Worm (Caenorhabditis elegans): ENCODE measurements around the gene frk-1.

Gene frk-1

ce11 chrIV:10042881-10043280 is at the start of gene frk-1:
frk-1 (plus strand) TSS chrIV:10043181.
- no peak for TF ChIP-seq nhr-25 (tag; optimal IDR thresholded peaks at IDR 0.05)
- no peak for TF ChIP-seq alr-1 (tag; optimal IDR thresholded peaks at IDR 0.05)
- TF ChIP-seq C34F6.9 (tag; optimal IDR thresholded peaks at IDR 0.05): no peak
- TF ChIP-seq elt-3 (tag; optimal IDR thresholded peaks at IDR 0.05): no peak
- TF ChIP-seq mdl-1 (tag; optimal IDR thresholded peaks at IDR 0.05): no peak
- TF ChIP-seq dmd-4 (tag; optimal IDR thresholded peaks at IDR 0.05): no peak
- TF ChIP-seq Y55F3AM.14 (GFP tag; optimal IDR thresholded peaks at IDR 0.05): no peak
- TF ChIP-seq unc-39 (tag; optimal IDR thresholded peaks at IDR 0.05): no peak
- TF ChIP-seq sma-9 (GFP tag; optimal IDR thresholded peaks at IDR 0.05): no peak
- no peak for TF ChIP-seq sma-9 (tag; optimal IDR thresholded peaks at IDR 0.05)
- no peak for TF ChIP-seq blmp-1 (tag; optimal IDR thresholded peaks at IDR 0.05; ENCODE audit: insufficient read depth)
- no peak for TF ChIP-seq nhr-10 (tag; optimal IDR thresholded peaks at IDR 0.05)
- TF ChIP-seq ztf-11 (tag; optimal IDR thresholded peaks at IDR 0.05): no peak
- TF ChIP-seq ceh-16 (tag; optimal IDR thresholded peaks at IDR 0.05): no peak
- TF ChIP-seq lin-39 (tag; optimal IDR thresholded peaks at IDR 0.05): no peak
- no peak for TF ChIP-seq nhr-6 (tag; optimal IDR thresholded peaks at IDR 0.05)
- no peak for TF ChIP-seq F13H6.1 (tag; optimal IDR thresholded peaks at IDR 0.05)
- TF ChIP-seq ztf-1 (GFP tag; conservative IDR thresholded peaks at IDR 0.05): no peak
- no peak for TF ChIP-seq nhr-12 (tag; optimal IDR thresholded peaks at IDR 0.05)

- TF ChIP-seq skn-1 (tag; optimal IDR thresholded peaks at IDR 0.05) (peak; percentile 70), nhr-12 (tag; optimal IDR thresholded peaks at IDR 0.05) (no peak), crh-2 (tag; optimal IDR thresholded peaks at IDR 0.05) (peak; percentile 20)
Observed at ce11 chrIV:9993403-9994132, 49.4 kb upstream of the frk-1 start.

DNA sequence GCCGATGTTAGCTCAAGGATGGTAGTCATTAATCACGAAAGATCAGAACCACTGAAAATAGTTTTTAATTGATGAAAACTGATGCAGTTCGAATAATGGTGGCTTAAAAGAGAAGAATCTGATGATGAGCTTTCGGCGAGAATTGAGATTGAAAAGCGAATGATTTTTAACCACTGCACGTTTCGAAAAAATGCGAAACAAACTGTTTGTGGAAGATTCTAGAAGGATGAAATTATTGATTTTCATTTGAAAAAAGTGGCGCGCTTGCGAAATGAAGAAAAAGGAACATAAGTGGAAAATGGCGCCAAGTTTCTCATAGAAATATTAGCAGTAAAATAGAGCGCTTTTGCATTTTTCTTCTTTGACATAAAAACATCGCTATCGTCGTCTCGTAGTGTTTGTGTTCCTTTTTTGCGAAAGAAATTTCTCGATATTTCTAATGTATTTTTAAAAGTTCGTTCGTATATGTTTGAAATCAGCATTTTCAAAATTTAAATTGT is 48.0 kb upstream of the frk-1 start, which contains the start of gene uba-1:
TSS of gene uba-1 (minus strand) at position 51 of the 500 bp plus-strand sequence.
- TF ChIP-seq alr-1 (tag; optimal IDR thresholded peaks at IDR 0.05) (no peak), lsy-2 (tag; optimal IDR thresholded peaks at IDR 0.05) (peak in 1 of 2 experiments; percentile 50), nhr-25 (tag; optimal IDR thresholded peaks at IDR 0.05) (peak; percentile 67), ztf-4 (tag; optimal IDR thresholded peaks at IDR 0.05) (no peak), F13H6.1 (tag; optimal IDR thresholded peaks at IDR 0.05) (peak; percentile 13), nhr-21 (tag; optimal IDR thresholded peaks at IDR 0.05) (peak; percentile 28), crh-2 (tag; optimal IDR thresholded peaks at IDR 0.05) (peak; percentile 86), nhr-77 (tag; optimal IDR thresholded peaks at IDR 0.05) (no peak), unc-55 (GFP tag; optimal IDR thresholded peaks at IDR 0.05) (peak; percentile 55), mab-5 (tag; optimal IDR thresholded peaks at IDR 0.05) (peak; percentile 12), nhr-23 (tag; optimal IDR thresholded peaks at IDR 0.05) (no peak), ama-1 (optimal IDR thresholded peaks at IDR 0.05) (peak; percentile 55), gmeb-1 (tag; optimal IDR thresholded peaks at IDR 0.05) (peak; percentile 5), sma-3 (GFP tag; optimal IDR thresholded peaks at IDR 0.05) (peak; percentile 41), Y55F3AM.14 (GFP tag; optimal IDR thresholded peaks at IDR 0.05) (peak; percentile 60), C34F6.9 (tag; optimal IDR thresholded peaks at IDR 0.05) (peak; percentile 55)

- peak; percentile 22 for TF ChIP-seq sma-9 (GFP tag; optimal IDR thresholded peaks at IDR 0.05)
- TF ChIP-seq sma-9 (tag; optimal IDR thresholded peaks at IDR 0.05): no peak
- no peak for TF ChIP-seq peb-1 (tag; optimal IDR thresholded peaks at IDR 0.05)
- TF ChIP-seq nhr-237 (tag; optimal IDR thresholded peaks at IDR 0.05): no peak
- no peak for TF ChIP-seq nhr-129 (tag; optimal IDR thresholded peaks at IDR 0.05)
- peak; percentile 34 for TF ChIP-seq unc-55 (GFP tag; optimal IDR thresholded peaks at IDR 0.05)
- TF ChIP-seq lin-11 (tag; optimal IDR thresholded peaks at IDR 0.05): no peak
- TF ChIP-seq lsy-2 (tag; optimal IDR thresholded peaks at IDR 0.05): peak in 1 of 2 experiments; percentile 69
- TF ChIP-seq gmeb-1 (tag; optimal IDR thresholded peaks at IDR 0.05): no peak
- TF ChIP-seq fos-1 (tag; optimal IDR thresholded peaks at IDR 0.05): peak; percentile 56
- TF ChIP-seq aly-2 (tag; optimal IDR thresholded peaks at IDR 0.05): no peak
- TF ChIP-seq ama-1 (optimal IDR thresholded peaks at IDR 0.05): peak; percentile 33
Observed at ce11 chrIV:9998487-9999218, 44.3 kb upstream of the frk-1 start, which contains the start of gene pyp-1. pyp-1 (minus strand) TSS chrIV:9998925.

Data from whole organism, L2 larva.